Worm (Caenorhabditis elegans) whole organism, late embryonic: ENCODE data around the gene dbl-1.

ENCODE experiments used
- C08G9.2 ChIP-seq: sonication (generic microtip); optimal IDR thresholded peaks from 2 replicates; lab custom pipeline; 2016; ENCODE audit warnings: mild to moderate bottlenecking, missing genetic modification characterization, moderate library complexity, missing compliant biosample characterization
- C38D4.7 ChIP-seq: fragments of 200-800 bp; sonication (Bioruptor generic); optimal IDR thresholded peaks from 2 replicates; lab custom pipeline; 2018; ENCODE audit warnings: mild to moderate bottlenecking, missing genetic modification characterization, moderate library complexity, missing compliant biosample characterization
- F13H6.1 ChIP-seq: sonication (generic microtip); optimal IDR thresholded peaks from 2 replicates; lab custom pipeline; 2016; ENCODE audit warnings: missing genetic modification characterization, missing compliant biosample characterization
- K09A11.1 ChIP-seq: sonication (generic microtip); optimal IDR thresholded peaks from 2 replicates; lab custom pipeline; 2017; ENCODE audit warnings: antibody characterized with exemption, mild to moderate bottlenecking, missing genetic modification characterization, missing compliant biosample characterization; ENCODE audit not compliant: insufficient read depth
- T23F11.4 ChIP-seq: fragments of 200-800 bp; sonication (Bioruptor generic); optimal IDR thresholded peaks from 2 replicates; lab custom pipeline; 2018; ENCODE audit warnings: mild to moderate bottlenecking, missing genetic modification characterization, missing compliant biosample characterization
- Y22D7AL.16 ChIP-seq: sonication (generic microtip); optimal IDR thresholded peaks from 2 replicates; lab custom pipeline; 2016; ENCODE audit warnings: missing genetic modification characterization, missing compliant biosample characterization
- ama-1 ChIP-seq: fragments of 150-350 bp; optimal IDR thresholded peaks from 2 replicates; lab custom pipeline; 2014
- ceh-14 ChIP-seq: sonication (generic microtip); optimal IDR thresholded peaks from 2 replicates; lab custom pipeline; 2016; ENCODE audit warnings: missing genotype, missing genetic modification characterization, missing compliant biosample characterization
- ceh-18 ChIP-seq: sonication (generic microtip); optimal IDR thresholded peaks from 2 replicates; lab custom pipeline; 2016; ENCODE audit warnings: missing genetic modification characterization, missing compliant biosample characterization
- ceh-19 ChIP-seq: fragments of 200-800 bp; sonication (Bioruptor generic); optimal IDR thresholded peaks from 2 replicates; lab custom pipeline; 2018; ENCODE audit warnings: mild to moderate bottlenecking, missing genetic modification characterization, missing compliant biosample characterization
- ceh-2 ChIP-seq: sonication (generic microtip); optimal IDR thresholded peaks from 2 replicates; lab custom pipeline; 2016; ENCODE audit warnings: missing genotype, missing genetic modification characterization, missing compliant biosample characterization
- ceh-22 ChIP-seq: sonication (generic microtip); optimal IDR thresholded peaks from 2 replicates; lab custom pipeline; 2017; ENCODE audit warnings: missing biosample characterization, missing genetic modification characterization
- ceh-24 ChIP-seq: sonication (generic microtip); optimal IDR thresholded peaks from 2 replicates; lab custom pipeline; 2016; ENCODE audit warnings: mild to moderate bottlenecking, missing genetic modification characterization, missing compliant biosample characterization
- ceh-30 ChIP-seq: fragments of 150-350 bp; optimal IDR thresholded peaks from 2 replicates; lab custom pipeline; 2014; ENCODE audit warnings: missing biosample characterization, missing genetic modification characterization
- ceh-31 ChIP-seq: sonication (generic microtip); optimal IDR thresholded peaks from 2 replicates; lab custom pipeline; 2016; ENCODE audit warnings: missing genetic modification characterization, missing compliant biosample characterization
- ceh-34 ChIP-seq: sonication (generic microtip); optimal IDR thresholded peaks from 2 replicates; lab custom pipeline; 2016; ENCODE audit warnings: mild to moderate bottlenecking, missing genetic modification characterization, missing compliant biosample characterization
- ceh-6 ChIP-seq: fragments of 200-800 bp; sonication (Bioruptor generic); optimal IDR thresholded peaks from 2 replicates; lab custom pipeline; 2018; ENCODE audit warnings: mild to moderate bottlenecking, missing genetic modification characterization, missing compliant biosample characterization
- dmd-4 ChIP-seq: sonication (generic microtip); optimal IDR thresholded peaks from 2 replicates; lab custom pipeline; 2016; ENCODE audit warnings: borderline replicate concordance, missing genetic modification characterization, missing compliant biosample characterization
- dve-1 ChIP-seq: sonication (generic microtip); optimal IDR thresholded peaks from 2 replicates; lab custom pipeline; 2017; ENCODE audit warnings: antibody characterized with exemption, mild to moderate bottlenecking, missing genetic modification characterization, missing compliant biosample characterization
- elt-2 ChIP-seq: sonication (generic microtip); optimal IDR thresholded peaks from 2 replicates; lab custom pipeline; 2016; ENCODE audit warnings: missing genetic modification reagents, missing genetic modification characterization, missing compliant biosample characterization
- ets-4 ChIP-seq: sonication (generic microtip); optimal IDR thresholded peaks from 2 replicates; lab custom pipeline; 2016; ENCODE audit warnings: missing genetic modification characterization, missing compliant biosample characterization
- eyg-1 ChIP-seq: sonication (generic microtip); optimal IDR thresholded peaks from 2 replicates; lab custom pipeline; 2016; ENCODE audit warnings: missing genotype, missing genetic modification characterization, missing compliant biosample characterization
- fkh-10 ChIP-seq: fragments of 150-350 bp; optimal IDR thresholded peaks from 2 replicates; lab custom pipeline; 2014; ENCODE audit warnings: missing biosample characterization, missing genetic modification reagents, missing genetic modification characterization
- fkh-6 ChIP-seq: sonication (generic microtip); optimal IDR thresholded peaks from 2 replicates; lab custom pipeline; 2016; ENCODE audit warnings: missing genetic modification characterization, missing compliant biosample characterization
- hlh-13 ChIP-seq: fragments of 200-800 bp; sonication (Bioruptor generic); optimal IDR thresholded peaks from 2 replicates; lab custom pipeline; 2018; ENCODE audit warnings: mild to moderate bottlenecking, missing genetic modification characterization, missing compliant biosample characterization
- hlh-15 ChIP-seq: sonication (generic microtip); optimal IDR thresholded peaks from 2 replicates; lab custom pipeline; 2016; ENCODE audit warnings: missing genetic modification characterization, missing compliant biosample characterization
- hlh-30 ChIP-seq: sonication (generic microtip); optimal IDR thresholded peaks from 2 replicates; lab custom pipeline; 2017; ENCODE audit warnings: antibody characterized with exemption, missing genetic modification characterization, missing compliant biosample characterization; ENCODE audit not compliant: insufficient read depth
- hlh-8 ChIP-seq: sonication (generic microtip); optimal IDR thresholded peaks from 2 replicates; lab custom pipeline; 2016; ENCODE audit warnings: missing genotype, missing genetic modification characterization, missing compliant biosample characterization
- lin-11 ChIP-seq: fragments of 200-800 bp; sonication (Bioruptor generic); optimal IDR thresholded peaks from 2 replicates; lab custom pipeline; 2018; ENCODE audit warnings: mild to moderate bottlenecking, missing genetic modification characterization, missing compliant biosample characterization
- madf-2 ChIP-seq: sonication (generic microtip); optimal IDR thresholded peaks from 2 replicates; lab custom pipeline; 2017; ENCODE audit warnings: missing genetic modification characterization, missing compliant biosample characterization
- nfya-1 ChIP-seq: sonication (generic microtip); optimal IDR thresholded peaks from 2 replicates; lab custom pipeline; 2017; ENCODE audit warnings: missing genetic modification characterization, mild to moderate bottlenecking, missing compliant biosample characterization, antibody characterized with exemption, moderate library complexity
- nhr-11 ChIP-seq: fragments of 150-350 bp; optimal IDR thresholded peaks from 2 replicates; lab custom pipeline; 2014; ENCODE audit warnings: missing biosample characterization, missing genetic modification characterization
- odd-2 ChIP-seq: sonication (generic microtip); optimal IDR thresholded peaks from 2 replicates; lab custom pipeline; 2017; ENCODE audit warnings: antibody characterized with exemption, mild to moderate bottlenecking, missing genetic modification characterization, missing compliant biosample characterization
- pat-9 ChIP-seq: fragments of 200-800 bp; sonication (Bioruptor generic); optimal IDR thresholded peaks from 2 replicates; lab custom pipeline; 2018; ENCODE audit warnings: mild to moderate bottlenecking, missing genetic modification characterization, moderate library complexity, missing compliant biosample characterization
- pax-1 ChIP-seq: fragments of 150-350 bp; optimal IDR thresholded peaks from 2 replicates; lab custom pipeline; 2014; ENCODE audit warnings: missing biosample characterization, missing genetic modification characterization
- pqm-1 ChIP-seq: sonication (generic microtip); optimal IDR thresholded peaks from 2 replicates; lab custom pipeline; 2016; ENCODE audit warnings: missing genetic modification characterization, missing compliant biosample characterization
- ref-2 ChIP-seq: sonication (generic microtip); optimal IDR thresholded peaks from 2 replicates; lab custom pipeline; 2016; ENCODE audit warnings: missing genetic modification characterization, missing compliant biosample characterization
- rnt-1 ChIP-seq: sonication (generic microtip); optimal IDR thresholded peaks from 2 replicates; lab custom pipeline; 2016; ENCODE audit warnings: missing genetic modification characterization, missing compliant biosample characterization
- sdc-2 ChIP-seq: sonication (generic microtip); optimal IDR thresholded peaks from 2 replicates; lab custom pipeline; 2016; ENCODE audit warnings: missing genotype, missing genetic modification characterization, missing compliant biosample characterization
- sox-2 ChIP-seq: fragments of 200-800 bp; sonication (Bioruptor generic); IDR thresholded peaks from 2 replicates; pipeline ENCODE4 v1.3.6; 2022; ENCODE audit warnings: missing genetic modification reagents, missing genetic modification characterization, missing compliant biosample characterization
- sox-4 ChIP-seq: sonication (generic microtip); optimal IDR thresholded peaks from 2 replicates; lab custom pipeline; 2017; ENCODE audit warnings: mild to moderate bottlenecking, missing genetic modification characterization, inconsistent platforms, missing compliant biosample characterization
- syd-9 ChIP-seq: sonication (generic microtip); optimal IDR thresholded peaks from 2 replicates; lab custom pipeline; 2016; ENCODE audit warnings: mild to moderate bottlenecking, missing genetic modification characterization, moderate library complexity, missing compliant biosample characterization
- tbx-2 ChIP-seq: sonication (generic microtip); optimal IDR thresholded peaks from 2 replicates; lab custom pipeline; 2016; ENCODE audit warnings: missing genetic modification characterization, missing compliant biosample characterization
- tbx-7 ChIP-seq: sonication (generic microtip); optimal IDR thresholded peaks from 2 replicates; lab custom pipeline; 2016; ENCODE audit warnings: missing genotype, missing genetic modification characterization, missing compliant biosample characterization
- unc-42 ChIP-seq: sonication (generic microtip); optimal IDR thresholded peaks from 2 replicates; lab custom pipeline; 2016; ENCODE audit warnings: missing genotype, missing genetic modification characterization, missing compliant biosample characterization
- unc-55 ChIP-seq: sonication (generic microtip); optimal IDR thresholded peaks from 2 replicates; lab custom pipeline; 2017; ENCODE audit warnings: missing biosample characterization, missing genetic modification reagents, missing genetic modification characterization
- unc-86 ChIP-seq: sonication (generic microtip); optimal IDR thresholded peaks from 2 replicates; lab custom pipeline; 2016; ENCODE audit warnings: missing genetic modification characterization, missing compliant biosample characterization
- zip-5 ChIP-seq: sonication (generic microtip); optimal IDR thresholded peaks from 2 replicates; lab custom pipeline; 2016; ENCODE audit warnings: missing genetic modification characterization, missing compliant biosample characterization
- ztf-16 ChIP-seq: sonication (generic microtip); optimal IDR thresholded peaks from 2 replicates; lab custom pipeline; 2017; ENCODE audit warnings: missing genetic modification characterization, missing compliant biosample characterization

dbl-1 gene

DNA sequence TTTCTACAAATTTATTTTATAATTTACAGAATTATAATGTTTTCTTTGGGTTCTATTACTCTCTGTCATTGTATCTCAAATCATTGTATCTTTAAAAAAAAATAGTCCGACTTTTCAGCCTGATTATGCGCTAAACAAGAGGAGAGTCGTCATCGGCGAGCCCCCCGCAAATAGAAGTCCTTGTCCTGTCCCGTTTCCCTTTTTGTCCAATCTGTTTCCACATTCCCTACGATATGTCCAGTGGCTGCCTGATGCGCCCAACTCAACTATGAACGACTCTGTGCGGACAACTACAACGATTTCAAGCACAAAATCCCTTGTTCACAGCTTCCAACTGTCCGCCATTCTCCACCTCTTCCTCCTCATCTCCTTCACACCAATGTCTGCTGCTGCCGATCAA is at the start of gene dbl-1:
TSS of gene dbl-1 (plus strand) at position 119 of the 400 bp plus-strand sequence.
- no peak for TF ChIP-seq tbx-2 (tag; lab: Kevin White, UChicago)
- TF ChIP-seq pqm-1 (tag; lab: Kevin White, UChicago): no peak
- peak; percentile 11 for TF ChIP-seq sdc-2 (tag; lab: Kevin White, UChicago)

- TF ChIP-seq hlh-30 (no peak), C08G9.2 (peak; percentile 36), madf-2 (tag; lab: Kevin White, UChicago) (peak; percentile 62), unc-55 (no peak), tbx-7 (tag; lab: Kevin White, UChicago) (peak; percentile 2), lin-11 (tag; lab: Kevin White, UChicago) (peak; percentile 31), odd-2 (no peak), syd-9 (peak; percentile 17), fkh-6 (peak; percentile 42), nfya-1 (peak; percentile 69), sox-2 (GFP tag; lab: Robert Waterston, UW) (no peak), ceh-6 (peak; percentile 12), ztf-16 (peak; percentile 56), pax-1 (no peak), C38D4.7 (GFP tag; lab: Kevin White, UChicago) (peak; percentile 23), sox-4 (tag; lab: Kevin White, UChicago) (peak; percentile 45), ceh-34 (peak; percentile 33), K09A11.1 (tag; lab: Kevin White, UChicago) (peak; percentile 14), tbx-2 (tag; lab: Kevin White, UChicago) (peak; percentile 60), zip-5 (tag; lab: Kevin White, UChicago) (peak; percentile 42), dve-1 (tag; lab: Kevin White, UChicago) (no peak), ceh-31 (peak; percentile 49), hlh-13 (GFP tag; lab: Kevin White, UChicago) (no peak), elt-2 (tag; lab: Kevin White, UChicago) (peak; percentile 72), pat-9 (tag; lab: Kevin White, UChicago) (peak; percentile 73), nhr-11 (tag; lab: Kevin White, UChicago) (no peak), hlh-8 (tag; lab: Kevin White, UChicago) (peak; percentile 6), unc-86 (no peak), ceh-19 (peak; percentile 42), ceh-24 (tag; lab: Kevin White, UChicago) (no peak), Y22D7AL.16 (peak; percentile 5), hlh-15 (tag; lab: Kevin White, UChicago) (peak; percentile 27), ceh-22 (no peak), fkh-10 (GFP tag; lab: Kevin White, UChicago) (no peak), eyg-1 (no peak), ets-4 (no peak), ref-2 (tag; lab: Kevin White, UChicago) (no peak), ceh-14 (tag; lab: Kevin White, UChicago) (peak; percentile 48), unc-42 (no peak), pqm-1 (tag; lab: Kevin White, UChicago) (no peak), rnt-1 (tag; lab: Kevin White, UChicago) (peak; percentile 35), ceh-30 (no peak), ama-1 (lab: Kevin White, UChicago) (no peak), F13H6.1 (tag; lab: Kevin White, UChicago) (peak; percentile 51), T23F11.4 (no peak), dmd-4 (tag; lab: Kevin White, UChicago) (no peak), ceh-2 (tag; lab: Kevin White, UChicago) (no peak), ceh-18 (tag; lab: Kevin White, UChicago) (peak; percentile 4)
Measured at ce11 chrV:6709050-6709683, 48.8 kb upstream of the dbl-1 start, which contains the start of gene dlst-1. TSS of gene dlst-1 (minus strand) at chrV:6709101.
